Fruit fly (Drosophila melanogaster) whole organism, embryonic: Measurements from ENCODE around the gene CG34269.

Source experiments
- CG12071 ChIP-seq: fragments of 200-800 bp; sonication (Bioruptor generic); optimal IDR thresholded peaks from 3 replicates; lab custom pipeline; 2018; ENCODE audit warnings: missing biosample characterization, mild to moderate bottlenecking, missing genetic modification characterization
- CG1233 ChIP-seq: fragments of 200-800 bp; sonication (Bioruptor generic); optimal IDR thresholded peaks from 4 replicates; lab custom pipeline; 2018; ENCODE audit warnings: missing biosample characterization, mild to moderate bottlenecking, missing genetic modification characterization
- CG13123 ChIP-seq: fragments of 200-800 bp; sonication (Bioruptor generic); optimal IDR thresholded peaks from 2 replicates; lab custom pipeline; 2016; ENCODE audit warnings: missing biosample characterization, missing genetic modification characterization
- CG13287 ChIP-seq: fragments of 200-800 bp; sonication (Bioruptor generic); IDR thresholded peaks from 2 replicates; pipeline ENCODE4 v1.3.6; 2022; ENCODE audit warnings: missing biosample characterization, missing genetic modification characterization; ENCODE audit not compliant: partially characterized antibody
- CG14710 ChIP-seq: fragments of 200-800 bp; sonication (Bioruptor generic); optimal IDR thresholded peaks from 3 replicates; lab custom pipeline; 2019; ENCODE audit warnings: missing biosample characterization, mild to moderate bottlenecking, missing genetic modification characterization, moderate library complexity
- CG14965 ChIP-seq: fragments of 200-800 bp; sonication (Bioruptor generic); optimal IDR thresholded peaks from 2 replicates; lab custom pipeline; 2016; ENCODE audit warnings: missing biosample characterization, missing genetic modification characterization, borderline replicate concordance
- CG15601 ChIP-seq: fragments of 200-800 bp; sonication (Bioruptor generic); optimal IDR thresholded peaks from 3 replicates; lab custom pipeline; 2019; ENCODE audit warnings: missing biosample characterization, mild to moderate bottlenecking, missing genetic modification characterization, moderate library complexity
- CG16863 ChIP-seq: fragments of 200-800 bp; sonication (Bioruptor generic); optimal IDR thresholded peaks from 3 replicates; lab custom pipeline; 2016; ENCODE audit warnings: missing biosample characterization, missing genetic modification characterization
- CG17359 ChIP-seq: fragments of 200-800 bp; sonication (Bioruptor generic); optimal IDR thresholded peaks from 3 replicates; lab custom pipeline; 2018; ENCODE audit warnings: missing biosample characterization, mild to moderate bottlenecking, missing genetic modification characterization, moderate library complexity
- CG17568 ChIP-seq: fragments of 200-800 bp; sonication (Bioruptor generic); optimal IDR thresholded peaks from 2 replicates; lab custom pipeline; 2018; ENCODE audit warnings: missing biosample characterization, mild to moderate bottlenecking, missing genetic modification characterization, moderate library complexity
- CG18262 ChIP-seq: fragments of 200-800 bp; optimal IDR thresholded peaks from 3 replicates; lab custom pipeline; 2019; ENCODE audit warnings: missing biosample characterization, mild to moderate bottlenecking, missing genetic modification characterization, moderate library complexity
- CG2202 ChIP-seq: fragments of 200-800 bp; sonication (Bioruptor generic); optimal IDR thresholded peaks from 2 replicates; lab custom pipeline; 2018; ENCODE audit warnings: missing biosample characterization, mild to moderate bottlenecking, missing genetic modification characterization
- CG2889 ChIP-seq: fragments of 200-800 bp; sonication (Bioruptor generic); IDR thresholded peaks from 3 replicates; pipeline ENCODE4 v1.3.6; 2022; ENCODE audit warnings: missing biosample characterization, missing genetic modification characterization
- CG34376 ChIP-seq: fragments of 200-800 bp; sonication (Bioruptor generic); optimal IDR thresholded peaks from 2 replicates; lab custom pipeline; 2018; ENCODE audit warnings: missing biosample characterization, mild to moderate bottlenecking, missing genetic modification characterization
- CG4360 ChIP-seq: fragments of 200-800 bp; sonication (Bioruptor generic); IDR thresholded peaks from 2 replicates; pipeline ENCODE4 v1.3.6; 2022; ENCODE audit warnings: missing biosample characterization, missing genetic modification characterization
- CG4617 ChIP-seq: fragments of 200-800 bp; sonication (Bioruptor generic); optimal IDR thresholded peaks from 3 replicates; lab custom pipeline; 2016; ENCODE audit warnings: missing biosample characterization, missing genetic modification characterization, borderline replicate concordance
- CG7786 ChIP-seq: fragments of 200-800 bp; sonication (Bioruptor generic); optimal IDR thresholded peaks from 2 replicates; lab custom pipeline; 2016; ENCODE audit warnings: missing biosample characterization, missing genetic modification characterization
- CG8281 ChIP-seq: fragments of 200-800 bp; sonication (Bioruptor generic); optimal IDR thresholded peaks from 2 replicates; lab custom pipeline; 2018; ENCODE audit warnings: missing biosample characterization, mild to moderate bottlenecking, missing genetic modification characterization, moderate library complexity
- CkIIα-i1 ChIP-seq: fragments of 200-800 bp; sonication (Bioruptor generic); IDR thresholded peaks from 2 replicates; pipeline ENCODE4 v1.3.6; 2022; ENCODE audit warnings: missing biosample characterization, missing genetic modification characterization
- Fer2 ChIP-seq: fragments of 200-800 bp; sonication (Bioruptor generic); optimal IDR thresholded peaks from 2 replicates; lab custom pipeline; 2018; ENCODE audit warnings: missing biosample characterization, mild to moderate bottlenecking, missing genetic modification characterization, moderate library complexity
- Fer3 ChIP-seq: fragments of 200-800 bp; sonication (Bioruptor generic); optimal IDR thresholded peaks from 2 replicates; lab custom pipeline; 2018; ENCODE audit warnings: missing biosample characterization, mild to moderate bottlenecking, missing genetic modification characterization, moderate library complexity
- HLH4C ChIP-seq: fragments of 200-800 bp; sonication (Bioruptor generic); IDR thresholded peaks from 3 replicates; pipeline ENCODE4 v1.3.6; 2022; ENCODE audit warnings: missing biosample characterization, missing genetic modification characterization; ENCODE audit not compliant: partially characterized antibody
- Hand ChIP-seq: fragments of 200-800 bp; sonication (Bioruptor generic); optimal IDR thresholded peaks from 2 replicates; lab custom pipeline; 2017; ENCODE audit warnings: mild to moderate bottlenecking, missing biosample characterization, missing genetic modification reagents, missing genetic modification characterization
- Hmx ChIP-seq: fragments of 200-800 bp; sonication (Bioruptor generic); optimal IDR thresholded peaks from 2 replicates; lab custom pipeline; 2016; ENCODE audit warnings: missing biosample characterization, missing genetic modification characterization
- Max ChIP-seq: fragments of 200-800 bp; sonication (Bioruptor generic); optimal IDR thresholded peaks from 2 replicates; lab custom pipeline; 2016; ENCODE audit warnings: missing biosample characterization, mild to moderate bottlenecking, missing genetic modification characterization
- Mes4 ChIP-seq: fragments of 200-800 bp; sonication (Bioruptor generic); optimal IDR thresholded peaks from 2 replicates; lab custom pipeline; 2016; ENCODE audit warnings: missing biosample characterization, missing genetic modification characterization
- Mrtf ChIP-seq: fragments of 200-800 bp; sonication (Bioruptor generic); IDR thresholded peaks from 3 replicates; pipeline ENCODE4 v1.3.6; 2022; ENCODE audit warnings: missing biosample characterization, missing genetic modification characterization
- Nf-YA ChIP-seq: fragments of 200-800 bp; sonication (Bioruptor generic); IDR thresholded peaks from 2 replicates; pipeline ENCODE4 v1.3.6; 2022; ENCODE audit warnings: missing biosample characterization, missing genetic modification characterization
- Opbp ChIP-seq: fragments of 200-800 bp; sonication (Bioruptor generic); IDR thresholded peaks from 3 replicates; pipeline ENCODE4 v1.3.6; 2022; ENCODE audit warnings: missing biosample characterization, missing genetic modification characterization; ENCODE audit not compliant: partially characterized antibody
- Ptx1 ChIP-seq: fragments of 200-800 bp; sonication (Bioruptor generic); IDR thresholded peaks from 2 replicates; pipeline ENCODE4 v1.3.6; 2022; ENCODE audit warnings: missing biosample characterization, missing genetic modification characterization
- Sox102F ChIP-seq: fragments of 200-800 bp; sonication (Bioruptor generic); optimal IDR thresholded peaks from 2 replicates; lab custom pipeline; 2018; ENCODE audit warnings: missing biosample characterization, mild to moderate bottlenecking, missing genetic modification characterization, moderate library complexity
- Sry-β ChIP-seq: fragments of 200-800 bp; sonication (Bioruptor generic); optimal IDR thresholded peaks from 2 replicates; lab custom pipeline; 2018; ENCODE audit warnings: missing biosample characterization, mild to moderate bottlenecking, missing genetic modification characterization, moderate library complexity
- Stat92E ChIP-seq, 3 experiments: fragments of >200 bp in 2 of 3; fragments of 200-800 bp in 1 of 3; sonication (Bioruptor generic) in 1 of 3; optimal IDR thresholded peaks; 2 replicates each; lab custom pipeline; 2017 to 2019; ENCODE audit warnings: missing biosample characterization in 3 of 3, missing genetic modification characterization in 3 of 3, mild to moderate bottlenecking in 1 of 3, moderate library complexity in 1 of 3
- Vsx1 ChIP-seq: fragments of 200-800 bp; sonication (Bioruptor generic); optimal IDR thresholded peaks from 2 replicates; lab custom pipeline; 2017; ENCODE audit warnings: missing biosample characterization, mild to moderate bottlenecking, missing genetic modification characterization, missing genetic modification reagents
- ash1 ChIP-seq: fragments of 200-800 bp; sonication (Bioruptor generic); optimal IDR thresholded peaks from 2 replicates; lab custom pipeline; 2018; ENCODE audit warnings: missing biosample characterization, mild to moderate bottlenecking, missing genetic modification characterization
- bowl ChIP-seq: fragments of 200-800 bp; sonication (Bioruptor generic); IDR thresholded peaks from 2 replicates; pipeline ENCODE4 v1.3.6; 2022; ENCODE audit warnings: missing biosample characterization, missing genetic modification characterization
- cg ChIP-seq: fragments of 200-800 bp; sonication (Bioruptor generic); optimal IDR thresholded peaks from 3 replicates; lab custom pipeline; 2019; ENCODE audit warnings: missing biosample characterization, mild to moderate bottlenecking, missing genetic modification characterization, moderate library complexity
- crp ChIP-seq, 2 experiments: fragments of 200-800 bp; sonication (Bioruptor generic); optimal IDR thresholded peaks; 2 replicates in 1 of 2; 3 replicates in 1 of 2; lab custom pipeline; 2017; ENCODE audit warnings: missing biosample characterization in 2 of 2, missing genetic modification characterization in 2 of 2, mild to moderate bottlenecking in 1 of 2, moderate library complexity in 1 of 2
- grn ChIP-seq: fragments of 200-800 bp; sonication (Bioruptor generic); optimal IDR thresholded peaks from 3 replicates; lab custom pipeline; 2017; ENCODE audit warnings: missing biosample characterization, missing genetic modification characterization
- gt ChIP-seq: fragments of 200-800 bp; sonication (Bioruptor generic); IDR thresholded peaks from 2 replicates; pipeline ENCODE4 v1.3.6; 2022; ENCODE audit warnings: missing biosample characterization, missing genetic modification characterization
- jumu ChIP-seq: fragments of 200-800 bp; sonication (Bioruptor generic); optimal IDR thresholded peaks from 3 replicates; lab custom pipeline; 2016; ENCODE audit warnings: missing biosample characterization, missing genetic modification characterization
- nau ChIP-seq: fragments of 200-800 bp; sonication (Bioruptor generic); optimal IDR thresholded peaks from 3 replicates; lab custom pipeline; 2017; ENCODE audit warnings: missing biosample characterization, mild to moderate bottlenecking, missing genetic modification characterization, missing genetic modification reagents
- oc ChIP-seq: fragments of 200-800 bp; sonication (Bioruptor generic); optimal IDR thresholded peaks from 2 replicates; lab custom pipeline; 2018; ENCODE audit warnings: missing biosample characterization, mild to moderate bottlenecking, missing genetic modification characterization, moderate library complexity
- peb ChIP-seq: fragments of 200-800 bp; sonication (Bioruptor generic); IDR thresholded peaks from 2 replicates; pipeline ENCODE4 v1.3.6; 2022; ENCODE audit warnings: missing biosample characterization, missing genetic modification characterization
- psq ChIP-seq: fragments of 200-800 bp; sonication (Bioruptor generic); optimal IDR thresholded peaks from 2 replicates; lab custom pipeline; 2017; ENCODE audit warnings: missing biosample characterization, missing genetic modification characterization
- pum ChIP-seq: fragments of 200-800 bp; sonication (Bioruptor generic); optimal IDR thresholded peaks from 2 replicates; lab custom pipeline; 2016; ENCODE audit warnings: missing biosample characterization, missing genetic modification characterization
- rib ChIP-seq: fragments of 200-800 bp; sonication (Bioruptor generic); IDR thresholded peaks from 2 replicates; pipeline ENCODE4 v1.3.6; 2022; ENCODE audit warnings: missing biosample characterization, missing genetic modification characterization
- ro ChIP-seq: fragments of 200-800 bp; sonication (Bioruptor generic); IDR thresholded peaks from 2 replicates; pipeline ENCODE4 v1.3.6; 2022; ENCODE audit warnings: missing biosample characterization, missing genetic modification characterization
- sob ChIP-seq: fragments of 200-800 bp; sonication (Bioruptor generic); IDR thresholded peaks from 2 replicates; pipeline ENCODE4 v1.3.6; 2022; ENCODE audit warnings: missing biosample characterization, missing genetic modification characterization

The CG34269 gene

dm6 chr3L:505782-506408 lies 22.2 kb upstream of the CG34269 start (continued):
- no peak for TF ChIP-seq Hmx (GFP tag; lab: Kevin White, UChicago)
- TF ChIP-seq sob (GFP tag; lab: Robert Waterston, UW) = peak; percentile 74; the same call in 1 of the 2 replicates
- TF ChIP-seq CG17359 (tag; lab: Kevin White, UChicago) = peak; percentile 64
- no peak for TF ChIP-seq CG34376 (GFP tag; lab: Kevin White, UChicago)
- no peak for TF ChIP-seq HLH4C (GFP tag; lab: Robert Waterston, UW)
- peak; percentile 85 for TF ChIP-seq jumu
- TF ChIP-seq peb (GFP tag; lab: Robert Waterston, UW) = no peak
- TF ChIP-seq Fer2 (tag; lab: Kevin White, UChicago) = peak; percentile 18
- 0 out of 2 replicates have a peak, but pooled peaks have one; percentile 42 for TF ChIP-seq bowl (GFP tag; lab: Robert Waterston, UW)
- no peak; the same call in 1 of the 2 replicates for TF ChIP-seq gt (GFP tag; lab: Robert Waterston, UW)
- no peak for TF ChIP-seq CG8281 (tag; lab: Kevin White, UChicago)
- peak; percentile 16 for TF ChIP-seq CG15601 (tag; lab: Kevin White, UChicago)
- TF ChIP-seq CG14710 (tag; lab: Kevin White, UChicago) = peak; percentile 54
- TF ChIP-seq CG2889 (GFP tag; lab: Robert Waterston, UW) = no peak
- no peak for TF ChIP-seq CG13287 (GFP tag; lab: Robert Waterston, UW)
- no peak for TF ChIP-seq ash1
- peak; percentile 18 for TF ChIP-seq grn (GFP tag; lab: Kevin White, UChicago)
- no peak for TF ChIP-seq nau (GFP tag; lab: Kevin White, UChicago)
- TF ChIP-seq CG2202 (tag; lab: Kevin White, UChicago) = no peak
- no peak for TF ChIP-seq cg (GFP tag; lab: Kevin White, UChicago)
- TF ChIP-seq CkIIα-i1 (GFP tag; lab: Robert Waterston, UW) = no peak
- no peak for TF ChIP-seq psq (GFP tag; lab: Kevin White, UChicago)
- TF ChIP-seq CG12071 = peak; percentile 17
- peak; percentile 54 for TF ChIP-seq CG13123 (GFP tag; lab: Kevin White, UChicago)
- no peak for TF ChIP-seq crp (GFP tag; optimal IDR thresholded peaks at IDR 0.05; lab: Kevin White, UChicago)
- TF ChIP-seq Sry-β (GFP tag; lab: Kevin White, UChicago) = no peak
- no peak for TF ChIP-seq CG17568 (GFP tag; lab: Kevin White, UChicago)
- no peak for TF ChIP-seq Vsx1 (GFP tag; lab: Kevin White, UChicago)
- TF ChIP-seq Opbp (GFP tag; lab: Robert Waterston, UW) = no peak
- no peak for TF ChIP-seq Nf-YA (GFP tag; lab: Robert Waterston, UW)
- peak; percentile 47 for TF ChIP-seq CG18262 (tag; lab: Kevin White, UChicago)
- peak; percentile 41 for TF ChIP-seq oc
- TF ChIP-seq Sox102F = peak; percentile 76
- peak; percentile 78 for TF ChIP-seq Ptx1
- 0 out of 2 replicates have a peak, but pooled peaks have one; percentile 47 for TF ChIP-seq ro (GFP tag; lab: Robert Waterston, UW)
- peak; percentile 79 for TF ChIP-seq CG14965 (GFP tag; lab: Kevin White, UChicago)
- TF ChIP-seq CG16863 (GFP tag; lab: Kevin White, UChicago) = peak; percentile 84
- peak; percentile 48 for TF ChIP-seq Max
- TF ChIP-seq CG7786 (GFP tag; lab: Kevin White, UChicago) = peak; percentile 69
- TF ChIP-seq Fer3 (tag; lab: Kevin White, UChicago) = peak; percentile 29
- peak; percentile 77 for TF ChIP-seq Mes4 (GFP tag; lab: Kevin White, UChicago)
- TF ChIP-seq CG4617 (GFP tag; lab: Kevin White, UChicago) = peak; percentile 44
- peak; percentile 45 for TF ChIP-seq CG1233 (GFP tag; lab: Kevin White, UChicago)
- no peak for TF ChIP-seq rib
- peak; percentile 82 for TF ChIP-seq pum
- peak; percentile 81 for TF ChIP-seq Mrtf (GFP tag; lab: Robert Waterston, UW)
- no peak for TF ChIP-seq Hand (GFP tag; lab: Kevin White, UChicago)
- TF ChIP-seq CG4360 (GFP tag; lab: Robert Waterston, UW) = no peak
- TF ChIP-seq Stat92E (GFP tag; optimal IDR thresholded peaks at IDR 0.05; lab: Kevin White, UChicago) = peak in 1 of 3 experiments; percentile 34
